Fruit fly (Drosophila melanogaster) whole organism, pupa: ENCODE results near the gene Ilp1.

Experiments used
- CG13204 ChIP-seq: fragments of 200-800 bp; sonication (Bioruptor generic); optimal IDR thresholded peaks from 2 replicates; lab custom pipeline; 2018; ENCODE audit warnings: missing biosample characterization, mild to moderate bottlenecking, missing genetic modification characterization, moderate library complexity
- CG14655 ChIP-seq: fragments of 200-800 bp; sonication (Bioruptor generic); optimal IDR thresholded peaks from 3 replicates; lab custom pipeline; 2017; ENCODE audit warnings: mild to moderate bottlenecking, missing biosample characterization, missing genetic modification reagents, missing genetic modification characterization
- CG15710 ChIP-seq: fragments of 200-800 bp; sonication (Bioruptor generic); optimal IDR thresholded peaks from 2 replicates; lab custom pipeline; 2018; ENCODE audit warnings: missing biosample characterization, mild to moderate bottlenecking, missing genetic modification characterization, moderate library complexity
- CG34367 ChIP-seq: fragments of 200-800 bp; sonication (Bioruptor generic); optimal IDR thresholded peaks from 2 replicates; lab custom pipeline; 2018; ENCODE audit warnings: missing biosample characterization, mild to moderate bottlenecking, missing genetic modification characterization
- CG4496 ChIP-seq: fragments of 200-800 bp; sonication (Bioruptor generic); IDR thresholded peaks from 3 replicates; pipeline ENCODE4 v1.3.6; 2022; ENCODE audit warnings: missing biosample characterization, missing genetic modification characterization
- CG9948 ChIP-seq: fragments of 200-800 bp; sonication (Bioruptor generic); optimal IDR thresholded peaks from 2 replicates; lab custom pipeline; 2018; ENCODE audit warnings: missing biosample characterization, mild to moderate bottlenecking, missing genetic modification characterization, moderate library complexity
- Ets98B ChIP-seq: fragments of 200-800 bp; sonication (Bioruptor generic); IDR thresholded peaks from 2 replicates; pipeline ENCODE4 v1.3.6; 2022; ENCODE audit warnings: missing biosample characterization, missing genetic modification characterization
- Pif1B ChIP-seq: fragments of 200-800 bp; sonication (Bioruptor generic); optimal IDR thresholded peaks from 3 replicates; lab custom pipeline; 2016; ENCODE audit warnings: missing biosample characterization, missing genetic modification characterization
- fd96Ca ChIP-seq: fragments of 200-800 bp; sonication (Bioruptor generic); IDR thresholded peaks from 3 replicates; pipeline ENCODE4 v1.3.6; 2022; ENCODE audit warnings: missing biosample characterization, missing genetic modification characterization
- gl ChIP-seq: fragments of 200-800 bp; sonication (Bioruptor generic); optimal IDR thresholded peaks from 2 replicates; lab custom pipeline; 2018; ENCODE audit warnings: missing biosample characterization, mild to moderate bottlenecking, missing genetic modification characterization

DNA sequence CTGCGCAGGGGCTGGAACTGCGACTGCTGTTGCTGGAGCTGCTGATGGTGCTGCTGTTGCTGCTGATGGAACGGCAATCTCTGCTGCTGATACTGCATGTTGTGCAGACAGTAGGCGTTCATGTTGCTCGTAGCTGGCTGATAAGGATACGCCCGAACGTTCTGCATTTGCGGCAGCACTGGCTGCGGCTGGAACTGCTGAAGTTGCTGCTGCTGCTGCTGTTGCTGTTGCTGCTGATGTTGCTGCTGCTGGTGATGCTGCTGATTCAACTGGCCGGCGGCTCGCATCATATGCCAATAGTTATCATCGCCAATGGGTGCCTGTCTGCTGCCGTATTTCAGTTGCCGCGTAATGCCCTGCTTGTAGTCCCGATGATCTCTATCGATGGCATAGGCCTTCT, 42.5 kb downstream of the Ilp1 start:
- no peak for TF ChIP-seq CG4496 (GFP tag; lab: Robert Waterston, UW)
- no peak for TF ChIP-seq CG14655 (GFP tag; lab: Kevin White, UChicago)
- TF ChIP-seq CG34367: no peak
- TF ChIP-seq gl (tag; lab: Kevin White, UChicago): no peak
- no peak for TF ChIP-seq Pif1B (GFP tag; lab: Kevin White, UChicago)
- TF ChIP-seq fd96Ca: no peak
- no peak for TF ChIP-seq CG13204 (GFP tag; lab: Kevin White, UChicago)
- TF ChIP-seq Ets98B (GFP tag; lab: Robert Waterston, UW): no peak
- no peak for TF ChIP-seq CG9948
- no peak for TF ChIP-seq CG15710 (tag; lab: Kevin White, UChicago)
